Fruit fly (Drosophila melanogaster) S2 (cell line): Measurements from ENCODE around the gene CG15185.

Source experiments
- CG8478 ChIP-seq: fragments of >200 bp; optimal IDR thresholded peaks from 2 replicates; lab custom pipeline; 2018
- CTCF ChIP-seq, 2 experiments: fragments of >200 bp; optimal IDR thresholded peaks; 2 replicates each; lab custom pipeline; 2018

The CG15185 gene

dm6 chr3R:6527208-6527607 is at the start of gene CG15185:
CG15185 (plus strand) TSS chr3R:6527508.
- TF ChIP-seq CG8478 (lab: Kevin White, UChicago): no peak
- TF ChIP-seq CTCF (optimal IDR thresholded peaks at IDR 0.05; lab: Kevin White, UChicago): no peak

dm6 chr3R:6477877-6478361 is 49.4 kb upstream of the CG15185 start, which contains the start of gene CG15186:
CG15186 (plus strand) TSS chr3R:6478311.
- TF ChIP-seq CTCF (optimal IDR thresholded peaks at IDR 0.05; lab: Kevin White, UChicago): no peak
- TF ChIP-seq CG8478 (lab: Kevin White, UChicago): no peak

dm6 chr3R:6481740-6482443 is 45.4 kb upstream of the CG15185 start:
- no peak for TF ChIP-seq CTCF (optimal IDR thresholded peaks at IDR 0.05; lab: Kevin White, UChicago)
- no peak for TF ChIP-seq CG8478 (lab: Kevin White, UChicago)

- TF ChIP-seq CTCF (optimal IDR thresholded peaks at IDR 0.05; lab: Kevin White, UChicago) (no peak), CG8478 (lab: Kevin White, UChicago) (no peak)
These were observed 31.4 kb upstream of the CG15185 start for dm6 chr3R:6495938-6496337.

dm6 chr3R:6504408-6504807 is 22.9 kb upstream of the CG15185 start:
- TF ChIP-seq CTCF (optimal IDR thresholded peaks at IDR 0.05; lab: Kevin White, UChicago) (no peak), CG8478 (lab: Kevin White, UChicago) (no peak)

DNA sequence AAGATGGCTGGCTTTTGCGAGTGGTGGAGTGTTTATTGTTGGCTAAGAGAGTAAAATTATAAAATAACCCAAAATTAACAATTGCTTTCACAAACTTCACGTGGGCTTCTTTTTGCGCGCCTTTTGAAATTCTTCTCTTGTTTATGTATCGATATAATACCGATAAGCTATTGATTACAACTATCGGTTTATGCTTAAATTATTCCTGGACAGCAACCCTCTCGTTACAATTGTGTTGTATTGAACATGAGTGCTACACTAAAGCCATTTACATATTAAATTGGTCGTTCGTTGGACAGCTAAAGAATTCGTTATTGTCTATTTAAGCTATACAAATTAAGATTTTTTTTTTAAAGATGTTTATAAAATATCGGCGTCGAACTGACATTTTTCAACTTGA is 6.8 kb downstream of the CG15185 start:
- TF ChIP-seq CTCF (optimal IDR thresholded peaks at IDR 0.05; lab: Kevin White, UChicago) (no peak), CG8478 (lab: Kevin White, UChicago) (no peak)

DNA sequence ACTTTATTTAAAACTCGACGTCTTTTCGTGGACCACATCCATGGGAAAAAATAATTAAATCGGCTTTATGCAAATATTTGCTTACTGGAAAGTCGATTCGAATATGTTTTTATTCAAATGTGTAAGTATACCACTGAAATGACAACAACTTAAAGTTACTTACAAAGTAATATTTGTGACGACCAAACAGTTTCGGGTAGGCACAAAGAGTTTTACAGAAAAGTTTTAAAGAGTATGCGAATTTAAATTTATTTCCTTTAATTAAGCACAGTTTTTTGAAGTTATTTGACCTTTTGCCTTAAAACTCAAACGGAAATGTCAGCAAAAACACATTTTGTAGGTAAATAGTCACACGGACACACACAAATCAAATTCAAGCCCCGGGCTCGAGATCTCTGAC is 21.4 kb downstream of the CG15185 start, which contains the start of gene Pif2:
Gene Pif2, plus strand, starts transcription at position 301 of the 400 bp plus-strand sequence.
- no peak for TF ChIP-seq CTCF (optimal IDR thresholded peaks at IDR 0.05; lab: Kevin White, UChicago)
- no peak for TF ChIP-seq CG8478 (lab: Kevin White, UChicago)

dm6 chr3R:6560251-6560650 is 32.9 kb downstream of the CG15185 start, which contains the start of gene CG1137:
CG1137 (minus strand) TSS chr3R:6560351.
- TF ChIP-seq CG8478 (lab: Kevin White, UChicago): no peak
- TF ChIP-seq CTCF (optimal IDR thresholded peaks at IDR 0.05; lab: Kevin White, UChicago): no peak

dm6 chr3R:6568835-6569234 is 41.5 kb downstream of the CG15185 start:
- TF ChIP-seq CTCF (optimal IDR thresholded peaks at IDR 0.05; lab: Kevin White, UChicago) (no peak), CG8478 (lab: Kevin White, UChicago) (no peak)
